Fruit fly (Drosophila melanogaster): Measurements from ENCODE around the gene CG44098.

Gene CG44098

dm6 chr3R:4713775-4714360, 59.1 kb downstream of the CG44098 start, which contains the start of gene eIF3f1:
Gene eIF3f1 (minus strand): TSS chr3R:4714182.
- TF ChIP-seq CG2120 (GFP tag; optimal IDR thresholded peaks at IDR 0.05) = peak; percentile 23
- peak in 1 of 2 experiments; percentile 73 for TF ChIP-seq Pdp1 (GFP tag; optimal IDR thresholded peaks at IDR 0.05)
- no peak for TF ChIP-seq Trl (optimal IDR thresholded peaks at IDR 0.05)
- peak; percentile 36 for TF ChIP-seq Trl (GFP tag; optimal IDR thresholded peaks at IDR 0.05)
- TF ChIP-seq CG9797 (GFP tag; optimal IDR thresholded peaks at IDR 0.05) = peak; percentile 47
- TF ChIP-seq mam (GFP tag; optimal IDR thresholded peaks at IDR 0.05) = peak; percentile 42
- peak; percentile 98 for TF ChIP-seq hbn (GFP tag; IDR thresholded peaks at IDR 0.05; ENCODE audit: partially characterized antibody)
- TF ChIP-seq CTCF (GFP tag; optimal IDR thresholded peaks at IDR 0.05) = peak; percentile 51
- peak; percentile 2 for TF ChIP-seq CrebB (tag; optimal IDR thresholded peaks at IDR 0.05)
- no peak for TF ChIP-seq CG31224 (GFP tag; IDR thresholded peaks at IDR 0.05)
- TF ChIP-seq Bgb (GFP tag; IDR thresholded peaks at IDR 0.05; ENCODE audit: partially characterized antibody) = peak; percentile 100
- TF ChIP-seq CG7839 (tag; optimal IDR thresholded peaks at IDR 0.05) = no peak
- TF ChIP-seq CG15601 (tag; optimal IDR thresholded peaks at IDR 0.05) = peak; percentile 9
- TF ChIP-seq CG8388 (GFP tag; optimal IDR thresholded peaks at IDR 0.05) = no peak
- peak; percentile 65 for TF ChIP-seq ERR (GFP tag; optimal IDR thresholded peaks at IDR 0.05)
- TF ChIP-seq Fer1 (GFP tag; optimal IDR thresholded peaks at IDR 0.05) = peak; percentile 65
- TF ChIP-seq CG34376 (GFP tag; optimal IDR thresholded peaks at IDR 0.05) = peak; percentile 58
- TF ChIP-seq ranshi (GFP tag; IDR thresholded peaks at IDR 0.05) = peak; percentile 19; the same call in 1 of the 2 replicates
- TF ChIP-seq sd (tag; optimal IDR thresholded peaks at IDR 0.05) = no peak
- TF ChIP-seq Med (GFP tag) = peak; percentile 90
- TF ChIP-seq CG10431 (GFP tag; optimal IDR thresholded peaks at IDR 0.05) = no peak
- peak; percentile 98 for TF ChIP-seq CG2116 (GFP tag; optimal IDR thresholded peaks at IDR 0.05)
- TF ChIP-seq onecut (GFP tag; IDR thresholded peaks at IDR 0.05) = 0 out of 2 replicates have a peak, but pooled peaks have one; percentile 15
- peak; percentile 73 for TF ChIP-seq ci (GFP tag; IDR thresholded peaks at IDR 0.05)
- TF ChIP-seq CG17361 (GFP tag; IDR thresholded peaks at IDR 0.05) = 0 out of 3 replicates have a peak, but pooled peaks have one; percentile 40
- TF ChIP-seq CG10267 (tag; optimal IDR thresholded peaks at IDR 0.05) = peak; percentile 51
- TF ChIP-seq Ets97D (GFP tag; optimal IDR thresholded peaks at IDR 0.05) = peak; percentile 80
- no peak for TF ChIP-seq Spps (tag; optimal IDR thresholded peaks at IDR 0.05)
- no peak for TF ChIP-seq CG10959 (GFP tag; IDR thresholded peaks at IDR 0.05)
- TF ChIP-seq exex (tag; optimal IDR thresholded peaks at IDR 0.05) = no peak
- TF ChIP-seq tgo (GFP tag; IDR thresholded peaks at IDR 0.05) = 0 out of 3 replicates have a peak, but pooled peaks have one; percentile 25
- TF ChIP-seq TFAM (GFP tag; optimal IDR thresholded peaks at IDR 0.05) = no peak
- TF ChIP-seq CG14441 (GFP tag; IDR thresholded peaks at IDR 0.05) = no peak
- TF ChIP-seq gsb-n (tag; optimal IDR thresholded peaks at IDR 0.05) = no peak
- TF ChIP-seq Atf6 (GFP tag; IDR thresholded peaks at IDR 0.05) = peak; percentile 40; the same call in 1 of the 2 replicates
- no peak for TF ChIP-seq CG2678 (tag; optimal IDR thresholded peaks at IDR 0.05)
- no peak for TF ChIP-seq Sry-β (GFP tag; optimal IDR thresholded peaks at IDR 0.05)
- peak; percentile 42 for TF ChIP-seq pb (GFP tag; optimal IDR thresholded peaks at IDR 0.05)
- TF ChIP-seq kni (GFP tag; optimal IDR thresholded peaks at IDR 0.05) = no peak
- peak; percentile 15 for TF ChIP-seq maf-S (GFP tag; optimal IDR thresholded peaks at IDR 0.05)
- peak; percentile 99 for TF ChIP-seq Opbp (GFP tag; IDR thresholded peaks at IDR 0.05; ENCODE audit: partially characterized antibody)
- no peak for TF ChIP-seq Nf-YB (GFP tag; optimal IDR thresholded peaks at IDR 0.05)
- TF ChIP-seq vvl (GFP tag; IDR thresholded peaks at IDR 0.05) = peak; percentile 83
- TF ChIP-seq inv (GFP tag; IDR thresholded peaks at IDR 0.05; ENCODE audit: partially characterized antibody) = peak; percentile 98
- peak; percentile 99 for TF ChIP-seq zen2 (GFP tag; IDR thresholded peaks at IDR 0.05; ENCODE audit: partially characterized antibody)
- TF ChIP-seq CG6683 (GFP tag; optimal IDR thresholded peaks at IDR 0.05) = peak; percentile 24
- peak; percentile 60 for TF ChIP-seq CG6272 (GFP tag; IDR thresholded peaks at IDR 0.05)
- peak; percentile 12 for TF ChIP-seq zen (tag; optimal IDR thresholded peaks at IDR 0.05)
- TF ChIP-seq Sry-δ (GFP tag; optimal IDR thresholded peaks at IDR 0.05) = peak; percentile 95
- TF ChIP-seq so (GFP tag; IDR thresholded peaks at IDR 0.05) = no peak
